Worm (Caenorhabditis elegans) whole organism, late embryonic: ENCODE measurements around the gene R12B2.8.

Experiments used
- ceh-14 ChIP-seq: sonication (generic microtip); optimal IDR thresholded peaks from 2 replicates; lab custom pipeline; 2016; ENCODE audit warnings: missing genotype, missing genetic modification characterization, missing compliant biosample characterization
- ceh-2 ChIP-seq: sonication (generic microtip); optimal IDR thresholded peaks from 2 replicates; lab custom pipeline; 2016; ENCODE audit warnings: missing genotype, missing genetic modification characterization, missing compliant biosample characterization
- ceh-6 ChIP-seq: fragments of 200-800 bp; sonication (Bioruptor generic); optimal IDR thresholded peaks from 2 replicates; lab custom pipeline; 2018; ENCODE audit warnings: mild to moderate bottlenecking, missing genetic modification characterization, missing compliant biosample characterization
- fkh-10 ChIP-seq: fragments of 150-350 bp; optimal IDR thresholded peaks from 2 replicates; lab custom pipeline; 2014; ENCODE audit warnings: missing biosample characterization, missing genetic modification reagents, missing genetic modification characterization
- nhr-11 ChIP-seq: fragments of 150-350 bp; optimal IDR thresholded peaks from 2 replicates; lab custom pipeline; 2014; ENCODE audit warnings: missing biosample characterization, missing genetic modification characterization
- nhr-232 ChIP-seq: sonication (generic microtip); optimal IDR thresholded peaks from 2 replicates; lab custom pipeline; 2016; ENCODE audit warnings: missing genetic modification characterization, missing compliant biosample characterization
- odd-2 ChIP-seq: sonication (generic microtip); optimal IDR thresholded peaks from 2 replicates; lab custom pipeline; 2017; ENCODE audit warnings: antibody characterized with exemption, mild to moderate bottlenecking, missing genetic modification characterization, missing compliant biosample characterization
- pqm-1 ChIP-seq: sonication (generic microtip); optimal IDR thresholded peaks from 2 replicates; lab custom pipeline; 2016; ENCODE audit warnings: missing genetic modification characterization, missing compliant biosample characterization
- sdc-2 ChIP-seq: sonication (generic microtip); optimal IDR thresholded peaks from 2 replicates; lab custom pipeline; 2016; ENCODE audit warnings: missing genotype, missing genetic modification characterization, missing compliant biosample characterization
- sox-2 ChIP-seq: fragments of 200-800 bp; sonication (Bioruptor generic); IDR thresholded peaks from 2 replicates; pipeline ENCODE4 v1.3.6; 2022; ENCODE audit warnings: missing genetic modification reagents, missing genetic modification characterization, missing compliant biosample characterization
- tbx-2 ChIP-seq: sonication (generic microtip); optimal IDR thresholded peaks from 2 replicates; lab custom pipeline; 2016; ENCODE audit warnings: missing genetic modification characterization, missing compliant biosample characterization
- unc-55 ChIP-seq: sonication (generic microtip); optimal IDR thresholded peaks from 2 replicates; lab custom pipeline; 2017; ENCODE audit warnings: missing biosample characterization, missing genetic modification reagents, missing genetic modification characterization
- unc-86 ChIP-seq: sonication (generic microtip); optimal IDR thresholded peaks from 2 replicates; lab custom pipeline; 2016; ENCODE audit warnings: missing genetic modification characterization, missing compliant biosample characterization

- TF ChIP-seq unc-55 (no peak), pqm-1 (no peak), sox-2 (GFP tag; lab: Robert Waterston, UW) (no peak), ceh-6 (no peak), tbx-2 (tag; lab: Kevin White, UChicago) (no peak), ceh-2 (no peak), sdc-2 (no peak), unc-86 (no peak), fkh-10 (GFP tag; lab: Kevin White, UChicago) (no peak), nhr-232 (no peak), ceh-14 (no peak), nhr-11 (no peak), odd-2 (tag; lab: Kevin White, UChicago) (no peak)
Measured at ce11 chrIII:5839147-5839546, 15.4 kb downstream of the R12B2.8 start.
